Fruit fly (Drosophila melanogaster) whole organism, embryonic: Measurements from ENCODE around the gene nonA.
A peak's percentile ranks its signal among the peaks of the same experiment; 100 is the strongest.

ENCODE experiments used
- Abd-B ChIP-seq: fragments of 200-800 bp; sonication (Bioruptor generic); optimal IDR thresholded peaks from 2 replicates; lab custom pipeline; 2018; ENCODE audit warnings: missing biosample characterization, mild to moderate bottlenecking, missing genetic modification characterization, moderate library complexity
- B-H1 ChIP-seq: fragments of 200-800 bp; sonication (Bioruptor generic); IDR thresholded peaks from 3 replicates; pipeline ENCODE4 v1.3.6; 2022; ENCODE audit warnings: missing biosample characterization, missing genetic modification characterization
- CG10431 ChIP-seq: fragments of 200-800 bp; sonication (Bioruptor generic); optimal IDR thresholded peaks from 3 replicates; lab custom pipeline; 2018; ENCODE audit warnings: missing biosample characterization, mild to moderate bottlenecking, missing genetic modification characterization
- CG11085 ChIP-seq: fragments of 200-800 bp; sonication (Bioruptor generic); IDR thresholded peaks from 2 replicates; pipeline ENCODE4 v1.3.6; 2022; ENCODE audit warnings: missing biosample characterization, missing genetic modification characterization
- CG12744 ChIP-seq: fragments of 200-800 bp; sonication (Bioruptor generic); optimal IDR thresholded peaks from 2 replicates; lab custom pipeline; 2016; ENCODE audit warnings: missing biosample characterization, missing genetic modification characterization
- CG13624 ChIP-seq: fragments of 200-800 bp; sonication (Bioruptor generic); optimal IDR thresholded peaks from 2 replicates; lab custom pipeline; 2016; ENCODE audit warnings: missing biosample characterization, missing genetic modification characterization
- CG15011 ChIP-seq: fragments of 200-800 bp; sonication (Bioruptor generic); optimal IDR thresholded peaks from 3 replicates; lab custom pipeline; 2018; ENCODE audit warnings: missing biosample characterization, mild to moderate bottlenecking, missing genetic modification characterization
- CG1529 ChIP-seq: fragments of 200-800 bp; sonication (Bioruptor generic); optimal IDR thresholded peaks from 3 replicates; lab custom pipeline; 2018; ENCODE audit warnings: missing biosample characterization, missing genetic modification characterization
- CG15479 ChIP-seq: fragments of 200-800 bp; sonication (Bioruptor generic); optimal IDR thresholded peaks from 3 replicates; lab custom pipeline; 2019; ENCODE audit warnings: missing biosample characterization, mild to moderate bottlenecking, missing genetic modification characterization, moderate library complexity
- CG18476 ChIP-seq: fragments of 200-800 bp; sonication (Bioruptor generic); optimal IDR thresholded peaks from 2 replicates; lab custom pipeline; 2016; ENCODE audit warnings: missing biosample characterization, mild to moderate bottlenecking, missing genetic modification characterization
- CG2712 ChIP-seq: fragments of 200-800 bp; optimal IDR thresholded peaks from 3 replicates; lab custom pipeline; 2019; ENCODE audit warnings: missing biosample characterization, mild to moderate bottlenecking, missing genetic modification characterization, moderate library complexity
- CG31224 ChIP-seq: fragments of 200-800 bp; sonication (Bioruptor generic); IDR thresholded peaks from 2 replicates; pipeline ENCODE4 v1.3.6; 2022; ENCODE audit warnings: missing biosample characterization, missing genetic modification characterization
- CG42726 ChIP-seq: fragments of 200-800 bp; sonication (Bioruptor generic); IDR thresholded peaks from 2 replicates; pipeline ENCODE4 v1.3.6; 2022; ENCODE audit warnings: missing biosample characterization, missing genetic modification characterization; ENCODE audit not compliant: partially characterized antibody
- CG43689 ChIP-seq: fragments of 200-800 bp; sonication (Bioruptor generic); IDR thresholded peaks from 2 replicates; pipeline ENCODE4 v1.3.6; 2022; ENCODE audit warnings: missing biosample characterization, missing genetic modification characterization
- CG4424 ChIP-seq: fragments of 200-800 bp; sonication (Bioruptor generic); optimal IDR thresholded peaks from 3 replicates; lab custom pipeline; 2016; ENCODE audit warnings: missing biosample characterization, missing genetic modification characterization
- CG7745 ChIP-seq: fragments of 200-800 bp; sonication (Bioruptor generic); optimal IDR thresholded peaks from 2 replicates; lab custom pipeline; 2018; ENCODE audit warnings: missing biosample characterization, mild to moderate bottlenecking, missing genetic modification characterization, moderate library complexity
- CG7839 ChIP-seq: fragments of 200-800 bp; sonication (Bioruptor generic); optimal IDR thresholded peaks from 3 replicates; lab custom pipeline; 2018; ENCODE audit warnings: missing biosample characterization, mild to moderate bottlenecking, missing genetic modification characterization, moderate library complexity
- CG7963 ChIP-seq: fragments of 200-800 bp; sonication (Bioruptor generic); IDR thresholded peaks from 3 replicates; pipeline ENCODE4 v1.3.6; 2022; ENCODE audit warnings: missing biosample characterization, missing genetic modification characterization; ENCODE audit not compliant: partially characterized antibody
- CG8388 ChIP-seq: fragments of 200-800 bp; sonication (Bioruptor generic); optimal IDR thresholded peaks from 2 replicates; lab custom pipeline; 2019; ENCODE audit warnings: missing biosample characterization, mild to moderate bottlenecking, missing genetic modification characterization, moderate library complexity
- CG9876 ChIP-seq: fragments of 200-800 bp; sonication (Bioruptor generic); optimal IDR thresholded peaks from 2 replicates; lab custom pipeline; 2016; ENCODE audit warnings: missing biosample characterization, missing genetic modification characterization
- Dbx ChIP-seq: fragments of 200-800 bp; sonication (Bioruptor generic); IDR thresholded peaks from 3 replicates; pipeline ENCODE4 v1.3.6; 2022; ENCODE audit warnings: missing biosample characterization, missing genetic modification characterization
- Dek ChIP-seq: fragments of 200-800 bp; sonication (Bioruptor generic); optimal IDR thresholded peaks from 3 replicates; lab custom pipeline; 2019; ENCODE audit warnings: missing biosample characterization, mild to moderate bottlenecking, missing genetic modification characterization, moderate library complexity
- Gsc ChIP-seq: fragments of 200-800 bp; sonication (Bioruptor generic); IDR thresholded peaks from 2 replicates; pipeline ENCODE4 v1.3.6; 2022; ENCODE audit warnings: missing biosample characterization, missing genetic modification characterization
- HLHmδ ChIP-seq: fragments of 200-800 bp; sonication (Bioruptor generic); optimal IDR thresholded peaks from 2 replicates; lab custom pipeline; 2018; ENCODE audit warnings: missing biosample characterization, mild to moderate bottlenecking, missing genetic modification characterization, moderate library complexity
- Hmx ChIP-seq: fragments of 200-800 bp; sonication (Bioruptor generic); optimal IDR thresholded peaks from 2 replicates; lab custom pipeline; 2016; ENCODE audit warnings: missing biosample characterization, missing genetic modification characterization
- Hsf ChIP-seq: fragments of 200-800 bp; sonication (Bioruptor generic); optimal IDR thresholded peaks from 3 replicates; lab custom pipeline; 2016; ENCODE audit warnings: missing biosample characterization, missing genetic modification characterization
- Meics ChIP-seq: fragments of 200-800 bp; sonication (Bioruptor generic); optimal IDR thresholded peaks from 2 replicates; lab custom pipeline; 2017; ENCODE audit warnings: missing biosample characterization, mild to moderate bottlenecking, missing genetic modification characterization
- NC2α ChIP-seq: fragments of 200-800 bp; sonication (Bioruptor generic); optimal IDR thresholded peaks from 2 replicates; lab custom pipeline; 2016; ENCODE audit warnings: missing biosample characterization, missing genetic modification characterization
- Nf-YB ChIP-seq: fragments of 200-800 bp; sonication (Bioruptor generic); optimal IDR thresholded peaks from 3 replicates; lab custom pipeline; 2019; ENCODE audit warnings: missing biosample characterization, mild to moderate bottlenecking, missing genetic modification characterization, moderate library complexity
- Opbp ChIP-seq: fragments of 200-800 bp; sonication (Bioruptor generic); IDR thresholded peaks from 3 replicates; pipeline ENCODE4 v1.3.6; 2022; ENCODE audit warnings: missing biosample characterization, missing genetic modification characterization; ENCODE audit not compliant: partially characterized antibody
- Stat92E ChIP-seq, 3 experiments: fragments of >200 bp in 2 of 3; fragments of 200-800 bp in 1 of 3; sonication (Bioruptor generic) in 1 of 3; optimal IDR thresholded peaks; 2 replicates each; lab custom pipeline; 2017 to 2019; ENCODE audit warnings: missing biosample characterization in 3 of 3, missing genetic modification characterization in 3 of 3, mild to moderate bottlenecking in 1 of 3, moderate library complexity in 1 of 3
- Vsx1 ChIP-seq: fragments of 200-800 bp; sonication (Bioruptor generic); optimal IDR thresholded peaks from 2 replicates; lab custom pipeline; 2017; ENCODE audit warnings: missing biosample characterization, mild to moderate bottlenecking, missing genetic modification characterization, missing genetic modification reagents
- amos ChIP-seq: fragments of 200-800 bp; sonication (Bioruptor generic); IDR thresholded peaks from 2 replicates; pipeline ENCODE4 v1.3.6; 2022; ENCODE audit warnings: missing biosample characterization, missing genetic modification characterization; ENCODE audit not compliant: partially characterized antibody
- ara ChIP-seq: fragments of 200-800 bp; sonication (Bioruptor generic); IDR thresholded peaks from 2 replicates; pipeline ENCODE4 v1.3.6; 2022; ENCODE audit warnings: missing biosample characterization, missing genetic modification characterization
- ato ChIP-seq: fragments of 200-800 bp; sonication (Bioruptor generic); IDR thresholded peaks from 2 replicates; pipeline ENCODE4 v1.3.6; 2022; ENCODE audit warnings: missing biosample characterization, missing genetic modification characterization; ENCODE audit not compliant: partially characterized antibody
- cg ChIP-seq: fragments of 200-800 bp; sonication (Bioruptor generic); optimal IDR thresholded peaks from 3 replicates; lab custom pipeline; 2019; ENCODE audit warnings: missing biosample characterization, mild to moderate bottlenecking, missing genetic modification characterization, moderate library complexity
- cwo ChIP-seq: fragments of 200-800 bp; sonication (Bioruptor generic); optimal IDR thresholded peaks from 3 replicates; lab custom pipeline; 2017; ENCODE audit warnings: missing biosample characterization, missing genetic modification characterization, mild to moderate bottlenecking, moderate library complexity, missing genetic modification reagents
- emc ChIP-seq: fragments of 200-800 bp; sonication (Bioruptor generic); optimal IDR thresholded peaks from 2 replicates; lab custom pipeline; 2016; ENCODE audit warnings: missing biosample characterization, missing genetic modification characterization
- kni ChIP-seq: fragments of 200-800 bp; sonication (Bioruptor generic); optimal IDR thresholded peaks from 3 replicates; lab custom pipeline; 2017; ENCODE audit warnings: mild to moderate bottlenecking, missing biosample characterization, missing genetic modification reagents, missing genetic modification characterization
- peb ChIP-seq: fragments of 200-800 bp; sonication (Bioruptor generic); IDR thresholded peaks from 2 replicates; pipeline ENCODE4 v1.3.6; 2022; ENCODE audit warnings: missing biosample characterization, missing genetic modification characterization
- phol ChIP-seq: fragments of 200-800 bp; sonication (Bioruptor generic); optimal IDR thresholded peaks from 3 replicates; lab custom pipeline; 2018; ENCODE audit warnings: missing biosample characterization, mild to moderate bottlenecking, missing genetic modification characterization, moderate library complexity
- pros ChIP-seq: fragments of 200-800 bp; sonication (Bioruptor generic); optimal IDR thresholded peaks from 3 replicates; lab custom pipeline; 2019; ENCODE audit warnings: missing biosample characterization, mild to moderate bottlenecking, missing genetic modification characterization, moderate library complexity
- ranshi ChIP-seq: fragments of 200-800 bp; sonication (Bioruptor generic); IDR thresholded peaks from 2 replicates; pipeline ENCODE4 v1.3.6; 2022; ENCODE audit warnings: missing biosample characterization, missing genetic modification characterization
- sim ChIP-seq: fragments of 200-800 bp; sonication (Bioruptor generic); IDR thresholded peaks from 2 replicates; pipeline ENCODE4 v1.3.6; 2022; ENCODE audit warnings: missing biosample characterization, missing genetic modification characterization
- sob ChIP-seq: fragments of 200-800 bp; sonication (Bioruptor generic); IDR thresholded peaks from 2 replicates; pipeline ENCODE4 v1.3.6; 2022; ENCODE audit warnings: missing biosample characterization, missing genetic modification characterization
- ssp ChIP-seq: fragments of 200-800 bp; sonication (Bioruptor generic); IDR thresholded peaks from 2 replicates; pipeline ENCODE4 v1.3.6; 2022; ENCODE audit warnings: missing biosample characterization, missing genetic modification characterization
- wdn ChIP-seq: fragments of 200-800 bp; sonication (Bioruptor generic); IDR thresholded peaks from 2 replicates; pipeline ENCODE4 v1.3.6; 2022; ENCODE audit warnings: missing biosample characterization, missing genetic modification characterization

nonA gene

dm6 chrX:16384843-16385726 is 23.7 kb downstream of the nonA start, which contains the start of the genes CG9992 and CG4239 (continued):
- TF ChIP-seq CG15479 (GFP tag; lab: Kevin White, UChicago) (no peak), sob (GFP tag; lab: Robert Waterston, UW) (peak; percentile 59; the same call in 1 of the 2 replicates), Dek (tag; lab: Kevin White, UChicago) (peak; percentile 39), ranshi (GFP tag; lab: Robert Waterston, UW) (peak; percentile 56; the same call in 1 of the 2 replicates), CG9876 (GFP tag; lab: Kevin White, UChicago) (no peak), CG15011 (GFP tag; lab: Kevin White, UChicago) (peak; percentile 2), peb (no peak), CG7963 (GFP tag; lab: Robert Waterston, UW) (peak; percentile 55; the same call in 1 of the 3 replicates), CG2712 (tag; lab: Kevin White, UChicago) (peak; percentile 74), CG18476 (no peak), CG12744 (GFP tag; lab: Kevin White, UChicago) (no peak), phol (tag; lab: Kevin White, UChicago) (peak; percentile 86), CG13624 (GFP tag; lab: Kevin White, UChicago) (no peak), Opbp (GFP tag; lab: Robert Waterston, UW) (peak; percentile 61; the same call in 2 of the 3 replicates), Hmx (no peak), HLHmδ (no peak), cg (no peak), Meics (GFP tag; lab: Kevin White, UChicago) (peak; percentile 48), CG43689 (GFP tag; lab: Robert Waterston, UW) (no peak), sim (GFP tag; lab: Robert Waterston, UW) (no peak), CG7745 (tag; lab: Kevin White, UChicago) (no peak), Gsc (no peak), kni (GFP tag; lab: Kevin White, UChicago) (no peak), CG11085 (GFP tag; lab: Robert Waterston, UW) (peak; percentile 62; the same call in 1 of the 2 replicates), wdn (GFP tag; lab: Robert Waterston, UW) (no peak; the same call in 1 of the 2 replicates), Nf-YB (no peak), B-H1 (peak; percentile 24; the same call in 2 of the 3 replicates), CG7839 (tag; lab: Kevin White, UChicago) (peak; percentile 72), ato (no peak), Abd-B (GFP tag; lab: Kevin White, UChicago) (peak; percentile 85), CG31224 (GFP tag; lab: Robert Waterston, UW) (peak; percentile 44; the same call in 1 of the 2 replicates), Hsf (GFP tag; lab: Kevin White, UChicago) (peak; percentile 51), CG8388 (GFP tag; lab: Kevin White, UChicago) (no peak), CG42726 (GFP tag; lab: Robert Waterston, UW) (peak; percentile 74), Dbx (peak; percentile 69), CG4424 (peak; percentile 65), Vsx1 (no peak), ssp (GFP tag; lab: Robert Waterston, UW) (peak; percentile 97), pros (no peak), NC2α (GFP tag; lab: Kevin White, UChicago) (no peak), amos (peak; percentile 67; the same call in 1 of the 2 replicates), emc (GFP tag; lab: Kevin White, UChicago) (no peak), Stat92E (GFP tag; optimal IDR thresholded peaks at IDR 0.05; lab: Kevin White, UChicago) (no peak), ara (GFP tag; lab: Robert Waterston, UW) (no peak), CG10431 (GFP tag; lab: Kevin White, UChicago) (peak; percentile 93), cwo (GFP tag; lab: Kevin White, UChicago) (no peak), CG1529 (no peak)
